Worm (Caenorhabditis elegans) whole organism, L4 larva: ENCODE results near the gene trap-2.

Experiments
- F26F4.8 ChIP-seq: fragments of 200-800 bp; sonication (Bioruptor generic); conservative IDR thresholded peaks from 2 replicates; pipeline ENCODE4 v1.3.6; 2022; ENCODE audit warnings: missing genetic modification characterization, missing compliant biosample characterization
- ZK546.5 ChIP-seq, 2 experiments: sonication (generic microtip); optimal IDR thresholded peaks; 2 replicates each; lab custom pipeline; 2017; ENCODE audit warnings: missing biosample characterization in 2 of 2, missing genetic modification characterization in 2 of 2
- ama-1 ChIP-seq: fragments of 150-350 bp; optimal IDR thresholded peaks from 2 replicates; lab custom pipeline; 2014; ENCODE audit warnings: inconsistent platforms, mixed read lengths
- ceh-82 ChIP-seq: sonication (generic microtip); optimal IDR thresholded peaks from 2 replicates; lab custom pipeline; 2017; ENCODE audit warnings: missing biosample characterization, missing genetic modification characterization
- gei-8 ChIP-seq: fragments of 200-800 bp; sonication (Bioruptor generic); optimal IDR thresholded peaks from 2 replicates; lab custom pipeline; 2018; ENCODE audit warnings: mild to moderate bottlenecking, missing genetic modification characterization, missing compliant biosample characterization
- jun-1 ChIP-seq: fragments of 150-350 bp; optimal IDR thresholded peaks from 2 replicates; lab custom pipeline; 2014; ENCODE audit warnings: missing biosample characterization, missing genetic modification reagents, missing genetic modification characterization
- lin-13 ChIP-seq: fragments of 150-350 bp; optimal IDR thresholded peaks from 2 replicates; lab custom pipeline; 2014; ENCODE audit warnings: missing biosample characterization, missing genetic modification reagents, missing genetic modification characterization
- lin-15B ChIP-seq: fragments of 150-350 bp; sonication (generic microtip); optimal IDR thresholded peaks from 3 replicates; lab custom pipeline; 2014; ENCODE audit warnings: missing biosample characterization, missing genetic modification characterization
- lsy-2 ChIP-seq, 2 experiments: fragments of 150-350 bp in 1 of 2; sonication (generic microtip) in 1 of 2; optimal IDR thresholded peaks; 2 replicates each; lab custom pipeline; 2014 to 2017; ENCODE audit warnings: missing biosample characterization in 2 of 2, missing genetic modification characterization in 2 of 2
- mdl-1 ChIP-seq, 2 experiments: fragments of 150-350 bp in 1 of 2; sonication (generic microtip) in 1 of 2; optimal IDR thresholded peaks; 2 replicates each; lab custom pipeline; 2014 to 2017; ENCODE audit warnings: missing biosample characterization in 2 of 2, missing genetic modification characterization in 2 of 2
- nhr-237 ChIP-seq: sonication (generic microtip); optimal IDR thresholded peaks from 2 replicates; lab custom pipeline; 2017; ENCODE audit warnings: missing biosample characterization, missing genetic modification characterization
- skn-1 ChIP-seq: fragments of 150-350 bp; optimal IDR thresholded peaks from 2 replicates; lab custom pipeline; 2014; ENCODE audit warnings: missing biosample characterization, missing genetic modification characterization
- zag-1 ChIP-seq: fragments of 150-350 bp; optimal IDR thresholded peaks from 2 replicates; lab custom pipeline; 2014; ENCODE audit warnings: missing biosample characterization, missing genetic modification characterization

- no peak for TF ChIP-seq skn-1 (tag; lab: Kevin White, UChicago)
- TF ChIP-seq ZK546.5 (tag; optimal IDR thresholded peaks at IDR 0.05; lab: Kevin White, UChicago): no peak
- TF ChIP-seq nhr-237: no peak
- no peak for TF ChIP-seq ceh-82
- no peak for TF ChIP-seq gei-8 (GFP tag; lab: Kevin White, UChicago)
- no peak for TF ChIP-seq zag-1 (tag; lab: Kevin White, UChicago)
- no peak for TF ChIP-seq lsy-2 (tag; optimal IDR thresholded peaks at IDR 0.05; lab: Kevin White, UChicago)
- no peak for TF ChIP-seq lin-13 (GFP tag; lab: Kevin White, UChicago)
- TF ChIP-seq lin-15B (tag; lab: Kevin White, UChicago): no peak
- TF ChIP-seq jun-1 (tag; lab: Kevin White, UChicago): no peak
- no peak for TF ChIP-seq F26F4.8 (GFP tag; lab: Robert Waterston, UW)
- TF ChIP-seq ama-1 (lab: Kevin White, UChicago): no peak
- TF ChIP-seq mdl-1 (tag; optimal IDR thresholded peaks at IDR 0.05; lab: Kevin White, UChicago): no peak
Observed at ce11 chrX:779259-779658, 11.4 kb upstream of the trap-2 start.
